Worm (Caenorhabditis elegans): ENCODE data around the gene F53C3.6.

DNA sequence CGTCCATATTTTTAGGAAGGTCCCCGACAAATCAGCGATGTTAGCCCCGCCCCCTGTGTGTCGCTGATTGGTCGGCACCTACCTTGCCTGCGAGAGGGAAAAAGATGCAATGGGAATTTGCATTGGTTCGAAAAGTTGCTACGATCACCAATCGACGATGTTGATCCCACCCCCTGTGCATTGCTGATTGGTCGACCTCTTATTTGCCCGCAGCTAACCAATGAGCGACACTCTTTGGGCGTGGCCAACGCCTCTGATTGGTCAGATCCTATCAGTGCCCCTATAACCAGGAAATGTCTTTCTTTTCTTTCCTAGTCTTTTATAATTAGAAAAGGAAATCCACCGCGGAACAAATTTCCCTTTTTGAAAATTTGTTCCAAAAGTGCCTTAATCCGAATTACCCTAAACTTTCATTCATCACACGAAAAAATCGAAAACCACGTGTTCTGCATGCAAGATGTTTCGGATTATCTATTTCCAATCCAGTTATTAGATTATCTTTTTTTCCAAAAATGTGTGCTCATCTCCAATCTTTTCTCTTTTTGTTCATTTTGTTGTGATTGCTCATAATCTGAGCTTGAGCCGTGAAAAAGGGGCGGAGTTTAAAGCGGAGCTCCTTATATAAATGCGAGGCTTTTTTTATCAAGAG is 20.2 kb downstream of the F53C3.6 start:
- TF ChIP-seq hsf-1 (GFP tag; IDR thresholded peaks at IDR 0.05) (no peak), lsl-1 (GFP tag; optimal IDR thresholded peaks at IDR 0.05) (no peak), lir-1 (GFP tag; conservative IDR thresholded peaks at IDR 0.05) (no peak), ets-4 (GFP tag; optimal IDR thresholded peaks at IDR 0.05) (no peak), hmg-20 (GFP tag; IDR thresholded peaks at IDR 0.05) (no peak), snpc-4 (GFP tag; optimal IDR thresholded peaks at IDR 0.05) (no peak), snpc-4 (tag; optimal IDR thresholded peaks at IDR 0.05) (no peak), D2030.7 (GFP tag; IDR thresholded peaks at IDR 0.05) (no peak), unc-62 (GFP tag; optimal IDR thresholded peaks at IDR 0.05) (no peak), F10E7.11 (tag; optimal IDR thresholded peaks at IDR 0.05) (no peak)
